Fruit fly (Drosophila melanogaster) whole organism, embryonic: ENCODE measurements around the gene Spt7.

Experiments used
- Adf1 ChIP-seq: fragments of 200-800 bp; sonication (Bioruptor generic); IDR thresholded peaks from 2 replicates; pipeline ENCODE4 v1.3.6; 2022; ENCODE audit warnings: missing biosample characterization, missing genetic modification characterization
- Blimp-1 ChIP-seq: fragments of 200-800 bp; sonication (Bioruptor generic); optimal IDR thresholded peaks from 3 replicates; lab custom pipeline; 2018; ENCODE audit warnings: missing biosample characterization, missing genetic modification characterization, mild to moderate bottlenecking, moderate library complexity, missing genetic modification reagents
- CG10959 ChIP-seq: fragments of 200-800 bp; sonication (Bioruptor generic); IDR thresholded peaks from 2 replicates; pipeline ENCODE4 v1.3.6; 2022; ENCODE audit warnings: missing biosample characterization, missing genetic modification characterization
- CG1233 ChIP-seq: fragments of 200-800 bp; sonication (Bioruptor generic); optimal IDR thresholded peaks from 4 replicates; lab custom pipeline; 2018; ENCODE audit warnings: missing biosample characterization, mild to moderate bottlenecking, missing genetic modification characterization
- CG1529 ChIP-seq: fragments of 200-800 bp; sonication (Bioruptor generic); optimal IDR thresholded peaks from 3 replicates; lab custom pipeline; 2018; ENCODE audit warnings: missing biosample characterization, missing genetic modification characterization
- CG30403 ChIP-seq: fragments of 200-800 bp; sonication (Bioruptor generic); optimal IDR thresholded peaks from 3 replicates; lab custom pipeline; 2016; ENCODE audit warnings: missing biosample characterization, missing genetic modification characterization
- CG31224 ChIP-seq: fragments of 200-800 bp; sonication (Bioruptor generic); IDR thresholded peaks from 2 replicates; pipeline ENCODE4 v1.3.6; 2022; ENCODE audit warnings: missing biosample characterization, missing genetic modification characterization
- CG31388 ChIP-seq: fragments of 200-800 bp; sonication (Bioruptor generic); optimal IDR thresholded peaks from 2 replicates; lab custom pipeline; 2016; ENCODE audit warnings: missing biosample characterization, missing genetic modification characterization
- CG32772 ChIP-seq: fragments of 200-800 bp; sonication (Bioruptor generic); IDR thresholded peaks from 2 replicates; pipeline ENCODE4 v1.3.6; 2022; ENCODE audit warnings: missing biosample characterization, missing genetic modification characterization
- CG3995 ChIP-seq: fragments of 200-800 bp; sonication (Bioruptor generic); optimal IDR thresholded peaks from 3 replicates; lab custom pipeline; 2016; ENCODE audit warnings: missing biosample characterization, missing genetic modification characterization
- CG5245 ChIP-seq: fragments of 200-800 bp; sonication (Bioruptor generic); optimal IDR thresholded peaks from 3 replicates; lab custom pipeline; 2016; ENCODE audit warnings: missing biosample characterization, missing genetic modification characterization
- CG7786 ChIP-seq: fragments of 200-800 bp; sonication (Bioruptor generic); optimal IDR thresholded peaks from 2 replicates; lab custom pipeline; 2016; ENCODE audit warnings: missing biosample characterization, missing genetic modification characterization
- CG7839 ChIP-seq: fragments of 200-800 bp; sonication (Bioruptor generic); optimal IDR thresholded peaks from 3 replicates; lab custom pipeline; 2018; ENCODE audit warnings: missing biosample characterization, mild to moderate bottlenecking, missing genetic modification characterization, moderate library complexity
- CG8290 ChIP-seq, 3 experiments: fragments of 200-800 bp; sonication (Bioruptor generic); optimal IDR thresholded peaks; 2 replicates each; lab custom pipeline; 2016 to 2019; ENCODE audit warnings: missing biosample characterization in 3 of 3, missing genetic modification characterization in 3 of 3, mild to moderate bottlenecking in 2 of 3, moderate library complexity in 1 of 3
- CG8765 ChIP-seq: fragments of 200-800 bp; sonication (Bioruptor generic); IDR thresholded peaks from 2 replicates; pipeline ENCODE4 v1.3.6; 2022; ENCODE audit warnings: missing biosample characterization, missing genetic modification characterization
- CG8924 ChIP-seq: fragments of 200-800 bp; optimal IDR thresholded peaks from 3 replicates; lab custom pipeline; 2019; ENCODE audit warnings: missing biosample characterization, mild to moderate bottlenecking, missing genetic modification characterization, moderate library complexity
- Camta ChIP-seq: fragments of 200-800 bp; sonication (Bioruptor generic); optimal IDR thresholded peaks from 2 replicates; lab custom pipeline; 2016; ENCODE audit warnings: missing biosample characterization, missing genetic modification characterization
- D19A ChIP-seq: fragments of 200-800 bp; optimal IDR thresholded peaks from 3 replicates; lab custom pipeline; 2019; ENCODE audit warnings: missing biosample characterization, mild to moderate bottlenecking, missing genetic modification characterization, moderate library complexity
- Dad ChIP-seq: fragments of 200-800 bp; sonication (Bioruptor generic); optimal IDR thresholded peaks from 3 replicates; lab custom pipeline; 2016; ENCODE audit warnings: missing biosample characterization, missing genetic modification characterization
- Dll ChIP-seq: fragments of 200-800 bp; sonication (Bioruptor generic); IDR thresholded peaks from 4 replicates; pipeline ENCODE4 v1.3.6; 2022; ENCODE audit warnings: missing biosample characterization, missing genetic modification characterization; ENCODE audit not compliant: partially characterized antibody
- Hr3 ChIP-seq: fragments of 200-800 bp; sonication (Bioruptor generic); optimal IDR thresholded peaks from 3 replicates; lab custom pipeline; 2016; ENCODE audit warnings: missing biosample characterization, missing genetic modification characterization
- MBD-R2 ChIP-seq: fragments of 200-800 bp; sonication (Bioruptor generic); IDR thresholded peaks from 2 replicates; pipeline ENCODE4 v1.3.6; 2022; ENCODE audit warnings: missing biosample characterization, missing genetic modification characterization
- Max ChIP-seq: fragments of 200-800 bp; sonication (Bioruptor generic); optimal IDR thresholded peaks from 2 replicates; lab custom pipeline; 2016; ENCODE audit warnings: missing biosample characterization, mild to moderate bottlenecking, missing genetic modification characterization
- Meics ChIP-seq: fragments of 200-800 bp; sonication (Bioruptor generic); optimal IDR thresholded peaks from 2 replicates; lab custom pipeline; 2017; ENCODE audit warnings: missing biosample characterization, mild to moderate bottlenecking, missing genetic modification characterization
- Mrtf ChIP-seq: fragments of 200-800 bp; sonication (Bioruptor generic); IDR thresholded peaks from 3 replicates; pipeline ENCODE4 v1.3.6; 2022; ENCODE audit warnings: missing biosample characterization, missing genetic modification characterization
- Nf-YC ChIP-seq: fragments of 200-800 bp; optimal IDR thresholded peaks from 3 replicates; lab custom pipeline; 2019; ENCODE audit warnings: missing biosample characterization, mild to moderate bottlenecking, missing genetic modification characterization, moderate library complexity
- PHDP ChIP-seq: fragments of 200-800 bp; sonication (Bioruptor generic); optimal IDR thresholded peaks from 3 replicates; lab custom pipeline; 2018; ENCODE audit warnings: missing biosample characterization, mild to moderate bottlenecking, missing genetic modification characterization, moderate library complexity
- Pdp1 ChIP-seq, 2 experiments: fragments of 200-800 bp; sonication (Bioruptor generic); optimal IDR thresholded peaks; 3 replicates each; lab custom pipeline; 2016; ENCODE audit warnings: missing biosample characterization in 2 of 2, missing genetic modification characterization in 2 of 2, mild to moderate bottlenecking in 1 of 2, moderate library complexity in 1 of 2
- Sox100B ChIP-seq: fragments of 200-800 bp; sonication (Bioruptor generic); optimal IDR thresholded peaks from 3 replicates; lab custom pipeline; 2018; ENCODE audit warnings: missing biosample characterization, mild to moderate bottlenecking, missing genetic modification characterization
- YL-1 ChIP-seq: fragments of 200-800 bp; sonication (Bioruptor generic); optimal IDR thresholded peaks from 3 replicates; lab custom pipeline; 2017; ENCODE audit warnings: missing biosample characterization, mild to moderate bottlenecking, missing genetic modification characterization
- ac ChIP-seq: fragments of 200-800 bp; sonication (Bioruptor generic); optimal IDR thresholded peaks from 3 replicates; lab custom pipeline; 2017; ENCODE audit warnings: missing biosample characterization, mild to moderate bottlenecking, missing genetic modification characterization
- ash1 ChIP-seq: fragments of 200-800 bp; sonication (Bioruptor generic); optimal IDR thresholded peaks from 2 replicates; lab custom pipeline; 2018; ENCODE audit warnings: missing biosample characterization, mild to moderate bottlenecking, missing genetic modification characterization
- bbx ChIP-seq: fragments of 200-800 bp; sonication (Bioruptor generic); IDR thresholded peaks from 2 replicates; pipeline ENCODE4 v1.3.6; 2022; ENCODE audit warnings: missing biosample characterization, missing genetic modification characterization; ENCODE audit not compliant: partially characterized antibody
- cas ChIP-seq: fragments of 200-800 bp; sonication (Bioruptor generic); IDR thresholded peaks from 2 replicates; pipeline ENCODE4 v1.3.6; 2022; ENCODE audit warnings: missing biosample characterization, missing genetic modification characterization
- dm ChIP-seq: fragments of 200-800 bp; sonication (Bioruptor generic); optimal IDR thresholded peaks from 3 replicates; lab custom pipeline; 2016; ENCODE audit warnings: missing biosample characterization, missing genetic modification characterization
- dmrt11E ChIP-seq: fragments of 200-800 bp; sonication (Bioruptor generic); optimal IDR thresholded peaks from 3 replicates; lab custom pipeline; 2018; ENCODE audit warnings: missing biosample characterization, mild to moderate bottlenecking, missing genetic modification characterization, moderate library complexity
- emc ChIP-seq: fragments of 200-800 bp; sonication (Bioruptor generic); optimal IDR thresholded peaks from 2 replicates; lab custom pipeline; 2016; ENCODE audit warnings: missing biosample characterization, missing genetic modification characterization
- en ChIP-seq: fragments of 200-800 bp; sonication (Bioruptor generic); optimal IDR thresholded peaks from 2 replicates; lab custom pipeline; 2016; ENCODE audit warnings: missing biosample characterization, missing genetic modification characterization
- fd96Cb ChIP-seq: fragments of 200-800 bp; sonication (Bioruptor generic); optimal IDR thresholded peaks from 2 replicates; lab custom pipeline; 2018; ENCODE audit warnings: missing biosample characterization, mild to moderate bottlenecking, missing genetic modification characterization, moderate library complexity
- fru ChIP-seq: fragments of >200 bp; optimal IDR thresholded peaks from 2 replicates; lab custom pipeline; 2017
- h ChIP-seq: fragments of >200 bp; optimal IDR thresholded peaks from 2 replicates; lab custom pipeline; 2017
- ham ChIP-seq: fragments of 200-800 bp; sonication (Bioruptor generic); IDR thresholded peaks from 2 replicates; pipeline ENCODE4 v1.3.6; 2022; ENCODE audit warnings: missing biosample characterization, missing genetic modification characterization
- hkb ChIP-seq, 2 experiments: fragments of 200-800 bp in 1 of 2; fragments of >200 bp in 1 of 2; sonication (Bioruptor generic) in 1 of 2; IDR thresholded peaks in 1 of 2; optimal IDR thresholded peaks in 1 of 2; 2 replicates each; pipeline versions ENCODE4 v1.3.6 to Lab custom; 2017 to 2022; ENCODE audit warnings: missing biosample characterization in 1 of 2, missing genetic modification characterization in 1 of 2
- klu ChIP-seq: fragments of 200-800 bp; sonication (Bioruptor generic); IDR thresholded peaks from 2 replicates; pipeline ENCODE4 v1.3.6; 2022; ENCODE audit warnings: missing biosample characterization, missing genetic modification characterization
- sima ChIP-seq: fragments of 200-800 bp; sonication (Bioruptor generic); optimal IDR thresholded peaks from 2 replicates; lab custom pipeline; 2016; ENCODE audit warnings: missing biosample characterization, missing genetic modification characterization
- slbo ChIP-seq: fragments of 200-800 bp; sonication (Bioruptor generic); IDR thresholded peaks from 2 replicates; pipeline ENCODE4 v1.3.6; 2022; ENCODE audit warnings: missing biosample characterization, missing genetic modification characterization
- tio ChIP-seq: fragments of 200-800 bp; sonication (Bioruptor generic); optimal IDR thresholded peaks from 2 replicates; lab custom pipeline; 2017; ENCODE audit warnings: missing biosample characterization, missing genetic modification characterization, inconsistent platforms
- z ChIP-seq: fragments of 200-800 bp; sonication (Bioruptor generic); IDR thresholded peaks from 3 replicates; pipeline ENCODE4 v1.3.6; 2022; ENCODE audit warnings: missing biosample characterization, missing genetic modification characterization

Gene Spt7

dm6 chrX:17881138-17882121, 31.2 kb downstream of the Spt7 start (continued):
- TF ChIP-seq PHDP (tag; lab: Kevin White, UChicago) (peak; percentile 41), CG8290 (GFP tag; optimal IDR thresholded peaks at IDR 0.05; lab: Kevin White, UChicago) (no peak), CG8290 (tag; optimal IDR thresholded peaks at IDR 0.05; lab: Kevin White, UChicago) (peak in 1 of 2 experiments; percentile 85), CG1529 (GFP tag; lab: Kevin White, UChicago) (no peak), ash1 (GFP tag; lab: Kevin White, UChicago) (no peak), ham (GFP tag; lab: Robert Waterston, UW) (0 out of 2 replicates have a peak, but pooled peaks have one; percentile 38), YL-1 (GFP tag; lab: Kevin White, UChicago) (no peak), hkb (optimal IDR thresholded peaks at IDR 0.05; lab: Kevin White, UChicago) (no peak), hkb (GFP tag; IDR thresholded peaks at IDR 0.05; lab: Robert Waterston, UW) (peak; percentile 54; the same call in 1 of the 2 replicates), CG32772 (peak; percentile 32; the same call in 1 of the 2 replicates), CG10959 (GFP tag; lab: Robert Waterston, UW) (no peak), Sox100B (no peak), Hr3 (GFP tag; lab: Kevin White, UChicago) (no peak), CG30403 (peak; percentile 69), CG3995 (peak; percentile 62), cas (GFP tag; lab: Robert Waterston, UW) (no peak), sima (GFP tag; lab: Kevin White, UChicago) (no peak), D19A (no peak), Meics (GFP tag; lab: Kevin White, UChicago) (peak; percentile 61), Dll (GFP tag; lab: Robert Waterston, UW) (no peak), z (GFP tag; lab: Robert Waterston, UW) (no peak), Mrtf (GFP tag; lab: Robert Waterston, UW) (0 out of 3 replicates have a peak, but pooled peaks have one; percentile 48), en (GFP tag; lab: Kevin White, UChicago) (no peak), Camta (GFP tag; lab: Kevin White, UChicago) (peak; percentile 9), Max (no peak), Pdp1 (GFP tag; optimal IDR thresholded peaks at IDR 0.05; lab: Kevin White, UChicago) (peak; percentile 31 to 39), slbo (GFP tag; lab: Robert Waterston, UW) (peak; percentile 81), Dad (GFP tag; lab: Kevin White, UChicago) (no peak), CG31224 (GFP tag; lab: Robert Waterston, UW) (peak; percentile 46; the same call in 1 of the 2 replicates), tio (GFP tag; lab: Kevin White, UChicago) (peak; percentile 44), fd96Cb (tag; lab: Kevin White, UChicago) (peak; percentile 37), klu (no peak), dmrt11E (tag; lab: Kevin White, UChicago) (no peak), CG8765 (GFP tag; lab: Robert Waterston, UW) (peak; percentile 25; the same call in 1 of the 2 replicates), CG7786 (GFP tag; lab: Kevin White, UChicago) (peak; percentile 72), CG31388 (no peak), h (lab: Kevin White, UChicago) (no peak), CG7839 (peak; percentile 69), ac (GFP tag; lab: Kevin White, UChicago) (no peak), bbx (GFP tag; lab: Robert Waterston, UW) (no peak), MBD-R2 (peak; percentile 37; the same call in 1 of the 2 replicates), Nf-YC (tag; lab: Kevin White, UChicago) (no peak), CG5245 (no peak), CG8924 (peak; percentile 21), dm (GFP tag; lab: Kevin White, UChicago) (no peak), Adf1 (GFP tag; lab: Robert Waterston, UW) (no peak; the same call in 1 of the 2 replicates), CG1233 (GFP tag; lab: Kevin White, UChicago) (no peak), fru (lab: Kevin White, UChicago) (no peak), emc (GFP tag; lab: Kevin White, UChicago) (peak; percentile 51), Blimp-1 (GFP tag; lab: Kevin White, UChicago) (peak; percentile 14)
